Fruit fly (Drosophila melanogaster) whole organism, prepupa: Measurements from ENCODE around the gene tna.

Experiments
- Blimp-1 ChIP-seq: fragments of 200-800 bp; sonication (Bioruptor generic); optimal IDR thresholded peaks from 3 replicates; lab custom pipeline; 2017; ENCODE audit warnings: missing biosample characterization, missing genetic modification characterization, mild to moderate bottlenecking, moderate library complexity, missing genetic modification reagents
- CG6792 ChIP-seq: fragments of 200-800 bp; sonication (Bioruptor generic); optimal IDR thresholded peaks from 3 replicates; lab custom pipeline; 2016; ENCODE audit warnings: missing biosample characterization, missing genetic modification characterization
- Eip78C ChIP-seq: fragments of 200-800 bp; sonication (Bioruptor generic); peaks from one replicate; lab custom pipeline; 2016; ENCODE audit warnings: missing biosample characterization, missing genetic modification characterization
- Eip93F ChIP-seq: fragments of 200-800 bp; sonication (Bioruptor generic); optimal IDR thresholded peaks from 2 replicates; lab custom pipeline; 2016; ENCODE audit warnings: missing biosample characterization, mild to moderate bottlenecking, missing genetic modification characterization
- Ets21C ChIP-seq: fragments of 200-800 bp; sonication (Bioruptor generic); optimal IDR thresholded peaks from 3 replicates; lab custom pipeline; 2016; ENCODE audit warnings: missing biosample characterization, missing genetic modification characterization
- Hr38 ChIP-seq: sonication (Bioruptor generic); optimal IDR thresholded peaks from 2 replicates; lab custom pipeline; 2016; ENCODE audit warnings: missing biosample characterization, missing genetic modification characterization
- Hr4 ChIP-seq: fragments of 200-800 bp; sonication (Bioruptor generic); optimal IDR thresholded peaks from 3 replicates; lab custom pipeline; 2016; ENCODE audit warnings: missing biosample characterization, missing genetic modification characterization
- OdsH ChIP-seq: fragments of 200-800 bp; sonication (Bioruptor generic); optimal IDR thresholded peaks from 3 replicates; lab custom pipeline; 2016; ENCODE audit warnings: missing biosample characterization, missing genetic modification characterization
- Smox ChIP-seq: fragments of 200-800 bp; sonication (Bioruptor generic); optimal IDR thresholded peaks from 3 replicates; lab custom pipeline; 2016; ENCODE audit warnings: missing biosample characterization, missing genetic modification characterization
- acj6 ChIP-seq: fragments of 200-800 bp; sonication (Bioruptor generic); optimal IDR thresholded peaks from 3 replicates; lab custom pipeline; 2016; ENCODE audit warnings: missing biosample characterization, missing genetic modification characterization
- net ChIP-seq: fragments of 200-800 bp; sonication (Bioruptor generic); optimal IDR thresholded peaks from 3 replicates; lab custom pipeline; 2016; ENCODE audit warnings: missing biosample characterization, missing genetic modification characterization

dm6 chr3L:10808982-10809381, 26.3 kb upstream of the tna start:
- TF ChIP-seq Hr4 (GFP tag; lab: Kevin White, UChicago), result no peak
- no peak for TF ChIP-seq Blimp-1 (GFP tag; lab: Kevin White, UChicago)
- TF ChIP-seq Eip93F (GFP tag; lab: Kevin White, UChicago), result no peak
- TF ChIP-seq Smox (GFP tag; lab: Kevin White, UChicago), result no peak
- no peak for TF ChIP-seq net (GFP tag; lab: Kevin White, UChicago)
- no peak for TF ChIP-seq Eip78C (GFP tag; lab: Kevin White, UChicago)
- no peak for TF ChIP-seq Ets21C
- no peak for TF ChIP-seq acj6
- TF ChIP-seq Hr38 (GFP tag; lab: Kevin White, UChicago), result no peak
- no peak for TF ChIP-seq OdsH (GFP tag; lab: Kevin White, UChicago)
- TF ChIP-seq CG6792, result no peak
